Worm (Caenorhabditis elegans) whole organism, L1 larva: ENCODE data around the gene Y39A1A.10.

Experiments
- F16B12.6 ChIP-seq: fragments of 150-350 bp; optimal IDR thresholded peaks from 2 replicates; lab custom pipeline; 2014; ENCODE audit warnings: missing biosample characterization, missing genetic modification characterization
- aly-2 ChIP-seq: fragments of 150-350 bp; optimal IDR thresholded peaks from 2 replicates; lab custom pipeline; 2014; ENCODE audit warnings: missing biosample characterization, missing genetic modification characterization
- ama-1 ChIP-seq: fragments of 150-350 bp; optimal IDR thresholded peaks from 2 replicates; lab custom pipeline; 2014
- blmp-1 ChIP-seq: fragments of 150-350 bp; optimal IDR thresholded peaks from 2 replicates; lab custom pipeline; 2014; ENCODE audit warnings: missing biosample characterization, missing genetic modification characterization
- ceh-90 ChIP-seq: sonication (generic microtip); optimal IDR thresholded peaks from 2 replicates; lab custom pipeline; 2016; ENCODE audit warnings: missing genetic modification characterization, missing compliant biosample characterization
- ces-1 ChIP-seq: fragments of 150-350 bp; optimal IDR thresholded peaks from 2 replicates; lab custom pipeline; 2014; ENCODE audit warnings: missing biosample characterization, missing genetic modification reagents, missing genetic modification characterization
- dpl-1 ChIP-seq, 3 experiments: fragments of 150-350 bp in 2 of 3; sonication (generic microtip) in 1 of 3; optimal IDR thresholded peaks; 2 replicates each; lab custom pipeline; 2014 to 2017; ENCODE audit warnings: missing biosample characterization in 3 of 3, missing genetic modification characterization in 3 of 3, missing genetic modification reagents in 3 of 3
- efl-1 ChIP-seq, 4 experiments: fragments of 150-350 bp; optimal IDR thresholded peaks in 3 of 4; peaks in 1 of 4; 1 replicate in 1 of 4; 2 replicates in 3 of 4; lab custom pipeline; 2014; ENCODE audit warnings: missing biosample characterization in 2 of 4, missing genetic modification characterization in 2 of 4, missing genetic modification reagents in 2 of 4
- egl-27 ChIP-seq, 2 experiments: fragments of 150-350 bp in 1 of 2; sonication (generic microtip); optimal IDR thresholded peaks; 3 replicates each; lab custom pipeline; 2017 to 2018; ENCODE audit warnings: missing biosample characterization in 2 of 2, missing genetic modification characterization in 2 of 2, missing genetic modification reagents in 2 of 2
- elt-3 ChIP-seq, 6 experiments: fragments of 150-350 bp in 1 of 6; sonication (generic microtip); optimal IDR thresholded peaks; 2 replicates each; lab custom pipeline; 2017 to 2018; ENCODE audit warnings: missing biosample characterization in 6 of 6, missing genetic modification characterization in 6 of 6, inconsistent platforms in 1 of 6
- fkh-10 ChIP-seq: sonication (generic microtip); optimal IDR thresholded peaks from 2 replicates; lab custom pipeline; 2017; ENCODE audit warnings: missing biosample characterization, missing genetic modification reagents, missing genetic modification characterization
- fkh-4 ChIP-seq: sonication (generic microtip); optimal IDR thresholded peaks from 2 replicates; lab custom pipeline; 2016; ENCODE audit warnings: missing compliant biosample characterization, missing genetic modification characterization, borderline replicate concordance
- hlh-4 ChIP-seq: sonication (generic microtip); optimal IDR thresholded peaks from 2 replicates; lab custom pipeline; 2016; ENCODE audit warnings: mild to moderate bottlenecking, missing genetic modification characterization, missing compliant biosample characterization
- isw-1 ChIP-seq: fragments of 200-800 bp; sonication (Bioruptor generic); IDR thresholded peaks from 2 replicates; pipeline ENCODE4 v1.3.6; 2022; ENCODE audit warnings: missing genetic modification characterization, missing compliant biosample characterization
- jun-1 ChIP-seq: fragments of 150-350 bp; optimal IDR thresholded peaks from 2 replicates; lab custom pipeline; 2014; ENCODE audit warnings: missing biosample characterization, missing genetic modification reagents, missing genetic modification characterization
- lin-14 ChIP-seq: fragments of 200-800 bp; sonication (Bioruptor generic); optimal IDR thresholded peaks from 2 replicates; lab custom pipeline; 2018; ENCODE audit warnings: mild to moderate bottlenecking, missing genetic modification characterization, moderate library complexity, missing compliant biosample characterization
- lin-35 ChIP-seq, 2 experiments: fragments of 150-350 bp; optimal IDR thresholded peaks; 2 replicates each; lab custom pipeline; 2014; ENCODE audit warnings: missing biosample characterization in 2 of 2, missing genetic modification characterization in 2 of 2, missing genetic modification reagents in 2 of 2
- lin-39 ChIP-seq: fragments of 150-350 bp; optimal IDR thresholded peaks from 2 replicates; lab custom pipeline; 2014; ENCODE audit warnings: missing biosample characterization, missing genetic modification reagents, missing genetic modification characterization
- lsy-2 ChIP-seq, 2 experiments: fragments of 150-350 bp; optimal IDR thresholded peaks; 2 replicates each; lab custom pipeline; 2014; ENCODE audit warnings: missing biosample characterization in 2 of 2, missing genetic modification characterization in 2 of 2
- mdl-1 ChIP-seq, 2 experiments: fragments of 150-350 bp; optimal IDR thresholded peaks; 2 replicates each; lab custom pipeline; 2014 to 2017; ENCODE audit warnings: missing biosample characterization in 2 of 2, missing genetic modification characterization in 2 of 2, inconsistent platforms in 1 of 2
- mef-2 ChIP-seq: fragments of 150-350 bp; optimal IDR thresholded peaks from 2 replicates; lab custom pipeline; 2014; ENCODE audit warnings: missing biosample characterization, missing genetic modification characterization
- mep-1 ChIP-seq: fragments of 150-350 bp; optimal IDR thresholded peaks from 2 replicates; lab custom pipeline; 2014; ENCODE audit warnings: missing biosample characterization, missing genetic modification characterization
- nhr-19 ChIP-seq: fragments of 200-800 bp; sonication (Bioruptor generic); conservative IDR thresholded peaks from 2 replicates; pipeline ENCODE4 v1.3.6; 2022; ENCODE audit warnings: missing genetic modification characterization, missing compliant biosample characterization
- nhr-47 ChIP-seq: sonication (generic microtip); optimal IDR thresholded peaks from 2 replicates; lab custom pipeline; 2016; ENCODE audit warnings: mild to moderate bottlenecking, missing genetic modification characterization, moderate library complexity, missing compliant biosample characterization
- nhr-85 ChIP-seq: sonication (generic microtip); peaks from one replicate; lab custom pipeline; 2016; ENCODE audit warnings: missing genetic modification characterization, inconsistent platforms, missing compliant biosample characterization
- pag-3 ChIP-seq: sonication (generic microtip); optimal IDR thresholded peaks from 2 replicates; lab custom pipeline; 2017; ENCODE audit warnings: missing genetic modification characterization, mild to moderate bottlenecking, missing compliant biosample characterization, antibody characterized with exemption, borderline replicate concordance; ENCODE audit not compliant: insufficient read depth
- pax-3 ChIP-seq: fragments of 200-800 bp; sonication (Bioruptor generic); optimal IDR thresholded peaks from 2 replicates; lab custom pipeline; 2018; ENCODE audit warnings: mild to moderate bottlenecking, missing genetic modification characterization, moderate library complexity, missing compliant biosample characterization
- sptf-1 ChIP-seq: fragments of 150-350 bp; optimal IDR thresholded peaks from 2 replicates; lab custom pipeline; 2014; ENCODE audit warnings: missing biosample characterization, missing genetic modification characterization
- sup-37 ChIP-seq: fragments of 200-800 bp; sonication (Bioruptor generic); optimal IDR thresholded peaks from 2 replicates; lab custom pipeline; 2018; ENCODE audit warnings: mild to moderate bottlenecking, missing genetic modification characterization, missing compliant biosample characterization
- swsn-7 ChIP-seq: sonication (generic microtip); optimal IDR thresholded peaks from 2 replicates; lab custom pipeline; 2016; ENCODE audit warnings: missing genetic modification characterization, missing compliant biosample characterization
- tlp-1 ChIP-seq: fragments of 150-350 bp; optimal IDR thresholded peaks from 2 replicates; lab custom pipeline; 2014; ENCODE audit warnings: missing biosample characterization, missing genetic modification characterization
- unc-98 ChIP-seq: fragments of 200-800 bp; sonication (Bioruptor generic); IDR thresholded peaks from 2 replicates; pipeline ENCODE4 v1.3.6; 2022; ENCODE audit warnings: missing genetic modification characterization, missing compliant biosample characterization
- vab-15 ChIP-seq: sonication (generic microtip); optimal IDR thresholded peaks from 2 replicates; lab custom pipeline; 2017; ENCODE audit warnings: missing genotype, mild to moderate bottlenecking, missing genetic modification characterization, missing compliant biosample characterization
- zip-4 ChIP-seq: fragments of 200-800 bp; sonication (Bioruptor generic); optimal IDR thresholded peaks from 2 replicates; lab custom pipeline; 2018; ENCODE audit warnings: mild to moderate bottlenecking, missing genetic modification characterization, moderate library complexity, missing compliant biosample characterization

Y39A1A.10 gene

ce11 chrIII:10651634-10652033, 19.1 kb downstream of the Y39A1A.10 start (continued):
- TF ChIP-seq fkh-4 (tag; lab: Kevin White, UChicago) (peak; percentile 33), jun-1 (tag; lab: Kevin White, UChicago) (no peak), lin-35 (GFP tag; optimal IDR thresholded peaks at IDR 0.05; lab: Kevin White, UChicago) (peak; percentile 45 to 57), sup-37 (GFP tag; lab: Kevin White, UChicago) (no peak), ceh-90 (tag; lab: Kevin White, UChicago) (no peak), tlp-1 (tag; lab: Kevin White, UChicago) (no peak), dpl-1 (GFP tag; optimal IDR thresholded peaks at IDR 0.05; lab: Kevin White, UChicago) (peak; percentile 31 to 35 (median 31)), mep-1 (tag; lab: Kevin White, UChicago) (peak; percentile 63), lsy-2 (tag; optimal IDR thresholded peaks at IDR 0.05; lab: Kevin White, UChicago) (peak; percentile 46 to 54)

ce11 chrIII:10652833-10653232, 20.3 kb downstream of the Y39A1A.10 start:
- TF ChIP-seq nhr-85: peak; percentile 59
- no peak for TF ChIP-seq sptf-1 (tag; lab: Kevin White, UChicago)
- TF ChIP-seq isw-1 (GFP tag; lab: Robert Waterston, UW): no peak
- TF ChIP-seq hlh-4: no peak
- no peak for TF ChIP-seq dpl-1 (GFP tag; optimal IDR thresholded peaks at IDR 0.05; lab: Kevin White, UChicago)
- no peak for TF ChIP-seq nhr-19 (GFP tag; lab: Robert Waterston, UW)

DNA sequence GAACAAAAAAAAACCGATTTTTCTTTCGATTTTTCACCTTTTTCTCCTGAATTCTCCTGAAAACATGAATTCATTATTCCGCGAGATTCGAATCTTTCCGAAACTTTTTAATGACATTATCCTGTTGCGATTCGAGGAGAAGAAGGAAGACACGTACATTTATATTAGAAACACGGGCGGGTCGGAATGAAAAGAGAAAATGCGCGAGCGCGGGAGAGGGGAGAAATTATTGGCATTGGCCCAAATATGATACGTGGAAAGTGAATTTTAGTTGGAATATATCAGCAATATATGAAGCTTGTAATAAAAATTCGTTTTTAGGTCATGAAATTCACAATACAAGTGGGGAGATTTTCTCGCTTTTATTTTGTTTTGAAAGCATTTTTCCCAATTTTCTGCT, 21.0 kb downstream of the Y39A1A.10 start:
- TF ChIP-seq mep-1 (tag; lab: Kevin White, UChicago): peak; percentile 2
- TF ChIP-seq nhr-47 (tag; lab: Kevin White, UChicago): no peak
- peak; percentile 99 for TF ChIP-seq blmp-1 (tag; lab: Kevin White, UChicago)
- TF ChIP-seq, all 84 proteins: peak for 2

- TF ChIP-seq blmp-1 (tag; lab: Kevin White, UChicago) (peak; percentile 30), egl-27 (tag; optimal IDR thresholded peaks at IDR 0.05; lab: Kevin White, UChicago) (no peak)
Measured at ce11 chrIII:10654718-10655117, 22.2 kb downstream of the Y39A1A.10 start, which contains the start of gene cnt-2. Gene cnt-2 (plus strand): TSS chrIII:10655018.

- TF ChIP-seq swsn-7 (tag; lab: Kevin White, UChicago) (no peak), efl-1 (optimal IDR thresholded peaks at IDR 0.05; lab: Kevin White, UChicago) (no peak), efl-1 (GFP tag; optimal IDR thresholded peaks at IDR 0.05 in 1 of 2; lab: Kevin White, UChicago) (no peak), ces-1 (GFP tag; lab: Kevin White, UChicago) (no peak), vab-15 (tag; lab: Kevin White, UChicago) (no peak), zip-4 (GFP tag; lab: Kevin White, UChicago) (no peak), lsy-2 (tag; optimal IDR thresholded peaks at IDR 0.05; lab: Kevin White, UChicago) (no peak), aly-2 (tag; lab: Kevin White, UChicago) (no peak), lin-39 (no peak), F16B12.6 (tag; lab: Kevin White, UChicago) (no peak), fkh-10 (no peak), lin-14 (GFP tag; lab: Kevin White, UChicago) (no peak), pax-3 (tag; lab: Kevin White, UChicago) (no peak), fkh-4 (tag; lab: Kevin White, UChicago) (no peak), elt-3 (tag; optimal IDR thresholded peaks at IDR 0.05; lab: Kevin White, UChicago) (no peak), sptf-1 (tag; lab: Kevin White, UChicago) (no peak), unc-98 (GFP tag; lab: Robert Waterston, UW) (no peak), ama-1 (lab: Kevin White, UChicago) (no peak), pag-3 (no peak), mef-2 (no peak), mdl-1 (tag; optimal IDR thresholded peaks at IDR 0.05; lab: Kevin White, UChicago) (no peak)
Measured at ce11 chrIII:10656069-10656468, 23.5 kb downstream of the Y39A1A.10 start.
